Fruit fly (Drosophila melanogaster) whole organism, wandering third instar larva: ENCODE results near the gene CG46397.

Experiments
- Abd-B ChIP-seq: fragments of >200 bp; optimal IDR thresholded peaks from 2 replicates; lab custom pipeline; 2017; ENCODE audit warnings: missing biosample characterization, missing genetic modification characterization
- CG32264 ChIP-seq: fragments of 200-800 bp; sonication (Bioruptor generic); optimal IDR thresholded peaks from 2 replicates; lab custom pipeline; 2016; ENCODE audit warnings: missing biosample characterization, missing genetic modification characterization
- CG9705 ChIP-seq: fragments of 200-800 bp; sonication (Bioruptor generic); optimal IDR thresholded peaks from 2 replicates; lab custom pipeline; 2018; ENCODE audit warnings: missing biosample characterization, mild to moderate bottlenecking, missing genetic modification characterization
- CrebA ChIP-seq: fragments of 200-800 bp; sonication (Bioruptor generic); optimal IDR thresholded peaks from 2 replicates; lab custom pipeline; 2016; ENCODE audit warnings: missing biosample characterization, mild to moderate bottlenecking, missing genetic modification characterization, borderline replicate concordance
- Dfd ChIP-seq: fragments of >200 bp; optimal IDR thresholded peaks from 2 replicates; lab custom pipeline; 2017; ENCODE audit warnings: missing biosample characterization, missing genetic modification characterization
- Dif ChIP-seq: fragments of 200-275, 200-300 bp; sonication (Bioruptor generic); optimal IDR thresholded peaks from 2 replicates; lab custom pipeline; 2018; ENCODE audit warnings: missing biosample characterization, missing genetic modification characterization; ENCODE audit not compliant: partially characterized antibody
- GATAd ChIP-seq: sonication (Bioruptor generic); optimal IDR thresholded peaks from 2 replicates; lab custom pipeline; 2016; ENCODE audit warnings: missing biosample characterization, missing genetic modification characterization
- HLH106 ChIP-seq: fragments of 200-800 bp; optimal IDR thresholded peaks from 3 replicates; lab custom pipeline; 2019; ENCODE audit warnings: missing biosample characterization, mild to moderate bottlenecking, missing genetic modification characterization, moderate library complexity
- Hnf4 ChIP-seq: fragments of 200-800 bp; sonication (Bioruptor generic); optimal IDR thresholded peaks from 2 replicates; lab custom pipeline; 2016; ENCODE audit warnings: missing biosample characterization, mild to moderate bottlenecking, missing genetic modification characterization
- Hr78 ChIP-seq: fragments of >200 bp; optimal IDR thresholded peaks from 2 replicates; lab custom pipeline; 2017; ENCODE audit warnings: missing biosample characterization, missing genetic modification characterization
- Hr83 ChIP-seq: fragments of 200-300 bp; sonication (Bioruptor generic); optimal IDR thresholded peaks from 2 replicates; lab custom pipeline; 2016; ENCODE audit warnings: missing biosample characterization, mild to moderate bottlenecking, missing genetic modification characterization, moderate library complexity; ENCODE audit not compliant: poor library complexity, severe bottlenecking
- Jra ChIP-seq: sonication (Bioruptor generic); optimal IDR thresholded peaks from 2 replicates; lab custom pipeline; 2016; ENCODE audit warnings: missing biosample characterization, missing genetic modification characterization
- Mio ChIP-seq: sonication (Bioruptor generic); optimal IDR thresholded peaks from 2 replicates; lab custom pipeline; 2016; ENCODE audit warnings: missing biosample characterization, missing genetic modification characterization
- Myc ChIP-seq: fragments of >200 bp; optimal IDR thresholded peaks from 2 replicates; lab custom pipeline; 2017
- N ChIP-seq: fragments of >200 bp; optimal IDR thresholded peaks from 2 replicates; lab custom pipeline; 2018; ENCODE audit warnings: missing biosample characterization, missing external identifiers, missing genetic modification characterization
- OdsH ChIP-seq: fragments of 200-800 bp; sonication (Bioruptor generic); optimal IDR thresholded peaks from 2 replicates; lab custom pipeline; 2016; ENCODE audit warnings: missing biosample characterization, mild to moderate bottlenecking, missing genetic modification characterization
- Rel ChIP-seq, 2 experiments: fragments of 200-800 bp; sonication (Bioruptor generic) in 1 of 2; optimal IDR thresholded peaks; 2 replicates in 1 of 2; 3 replicates in 1 of 2; lab custom pipeline; 2016 to 2019; ENCODE audit warnings: mild to moderate bottlenecking in 2 of 2, missing biosample characterization in 2 of 2, missing genetic modification characterization in 2 of 2, moderate library complexity in 1 of 2
- Sp1 ChIP-seq: fragments of 200-800 bp; sonication (Bioruptor generic); optimal IDR thresholded peaks from 3 replicates; lab custom pipeline; 2019; ENCODE audit warnings: missing biosample characterization, mild to moderate bottlenecking, missing genetic modification characterization, moderate library complexity
- Vsx2 ChIP-seq: fragments of 200-300, 225-300 bp; sonication (Bioruptor generic); optimal IDR thresholded peaks from 2 replicates; lab custom pipeline; 2018; ENCODE audit warnings: missing biosample characterization, missing genetic modification characterization; ENCODE audit not compliant: partially characterized antibody
- br ChIP-seq: fragments of 200-800 bp; sonication (Bioruptor generic); optimal IDR thresholded peaks from 2 replicates; lab custom pipeline; 2016; ENCODE audit warnings: missing biosample characterization, missing genetic modification characterization
- brk ChIP-seq: fragments of 200-800 bp; sonication (Bioruptor generic); optimal IDR thresholded peaks from 2 replicates; lab custom pipeline; 2016; ENCODE audit warnings: missing biosample characterization, mild to moderate bottlenecking, missing genetic modification characterization
- dl ChIP-seq, 2 experiments: fragments of 175-275, 200-275 bp in 1 of 2; fragments of 200-275 bp in 1 of 2; sonication (Bioruptor generic); optimal IDR thresholded peaks; lab custom pipeline; 2018; ENCODE audit warnings: mild to moderate bottlenecking in 2 of 2, missing biosample characterization in 2 of 2, missing genetic modification characterization in 2 of 2, moderate library complexity in 2 of 2; ENCODE audit not compliant: partially characterized antibody in 2 of 2, insufficient read depth in 1 of 2
- dmrt93B ChIP-seq: fragments of 200-800 bp; sonication (Bioruptor generic); optimal IDR thresholded peaks from 2 replicates; lab custom pipeline; 2018; ENCODE audit warnings: missing biosample characterization, mild to moderate bottlenecking, missing genetic modification characterization
- dsf ChIP-seq: sonication (Bioruptor generic); optimal IDR thresholded peaks from 2 replicates; lab custom pipeline; 2016; ENCODE audit warnings: missing biosample characterization, missing genetic modification characterization, borderline replicate concordance
- ey ChIP-seq: fragments of 200-800 bp; sonication (Bioruptor generic); optimal IDR thresholded peaks from 2 replicates; lab custom pipeline; 2016; ENCODE audit warnings: missing biosample characterization, missing genetic modification characterization
- foxo ChIP-seq, 2 experiments: fragments of 200-800 bp; sonication (Bioruptor generic); optimal IDR thresholded peaks; 2 replicates in 1 of 2; 3 replicates in 1 of 2; lab custom pipeline; 2016 to 2017; ENCODE audit warnings: missing biosample characterization in 2 of 2, missing genetic modification characterization in 2 of 2
- fru ChIP-seq: fragments of 200-800 bp; sonication (Bioruptor generic); optimal IDR thresholded peaks from 3 replicates; lab custom pipeline; 2016; ENCODE audit warnings: missing biosample characterization, mild to moderate bottlenecking, missing genetic modification characterization
- h ChIP-seq: fragments of 200-800 bp; sonication (Bioruptor generic); optimal IDR thresholded peaks from 3 replicates; lab custom pipeline; 2016; ENCODE audit warnings: missing biosample characterization, mild to moderate bottlenecking, missing genetic modification characterization
- jim ChIP-seq: fragments of 175-275, 200-325 bp; sonication (Bioruptor generic); optimal IDR thresholded peaks from 2 replicates; lab custom pipeline; 2016; ENCODE audit warnings: missing biosample characterization, mild to moderate bottlenecking, missing genetic modification characterization
- lola ChIP-seq: fragments of >200 bp; optimal IDR thresholded peaks from 2 replicates; lab custom pipeline; 2017; ENCODE audit warnings: missing biosample characterization, missing genetic modification characterization
- pan ChIP-seq: fragments of >200 bp; optimal IDR thresholded peaks from 2 replicates; lab custom pipeline; 2017
- psq ChIP-seq: fragments of 200-800 bp; sonication (Bioruptor generic); optimal IDR thresholded peaks from 3 replicates; lab custom pipeline; 2017; ENCODE audit warnings: missing biosample characterization, mild to moderate bottlenecking, missing genetic modification characterization, moderate library complexity
- rgr ChIP-seq: fragments of 200-800 bp; sonication (Bioruptor generic); optimal IDR thresholded peaks from 3 replicates; lab custom pipeline; 2016; ENCODE audit warnings: missing biosample characterization, mild to moderate bottlenecking, missing genetic modification characterization
- sage ChIP-seq: fragments of 200-800 bp; sonication (Bioruptor generic); optimal IDR thresholded peaks from 2 replicates; lab custom pipeline; 2016; ENCODE audit warnings: missing biosample characterization, mild to moderate bottlenecking, missing genetic modification characterization
- sv ChIP-seq: fragments of 200-800 bp; sonication (Bioruptor generic); optimal IDR thresholded peaks from 3 replicates; lab custom pipeline; 2016; ENCODE audit warnings: missing biosample characterization, missing genetic modification characterization
- tai ChIP-seq: sonication (Bioruptor generic); optimal IDR thresholded peaks from 2 replicates; lab custom pipeline; 2016; ENCODE audit warnings: missing biosample characterization, missing genetic modification characterization
- usp ChIP-seq: fragments of >200 bp; optimal IDR thresholded peaks from 2 replicates; lab custom pipeline; 2017; ENCODE audit warnings: missing biosample characterization, missing genetic modification characterization
- woc ChIP-seq: sonication (Bioruptor generic); optimal IDR thresholded peaks from 2 replicates; lab custom pipeline; 2016; ENCODE audit warnings: missing biosample characterization, mild to moderate bottlenecking, missing genetic modification characterization

CG46397 gene

DNA sequence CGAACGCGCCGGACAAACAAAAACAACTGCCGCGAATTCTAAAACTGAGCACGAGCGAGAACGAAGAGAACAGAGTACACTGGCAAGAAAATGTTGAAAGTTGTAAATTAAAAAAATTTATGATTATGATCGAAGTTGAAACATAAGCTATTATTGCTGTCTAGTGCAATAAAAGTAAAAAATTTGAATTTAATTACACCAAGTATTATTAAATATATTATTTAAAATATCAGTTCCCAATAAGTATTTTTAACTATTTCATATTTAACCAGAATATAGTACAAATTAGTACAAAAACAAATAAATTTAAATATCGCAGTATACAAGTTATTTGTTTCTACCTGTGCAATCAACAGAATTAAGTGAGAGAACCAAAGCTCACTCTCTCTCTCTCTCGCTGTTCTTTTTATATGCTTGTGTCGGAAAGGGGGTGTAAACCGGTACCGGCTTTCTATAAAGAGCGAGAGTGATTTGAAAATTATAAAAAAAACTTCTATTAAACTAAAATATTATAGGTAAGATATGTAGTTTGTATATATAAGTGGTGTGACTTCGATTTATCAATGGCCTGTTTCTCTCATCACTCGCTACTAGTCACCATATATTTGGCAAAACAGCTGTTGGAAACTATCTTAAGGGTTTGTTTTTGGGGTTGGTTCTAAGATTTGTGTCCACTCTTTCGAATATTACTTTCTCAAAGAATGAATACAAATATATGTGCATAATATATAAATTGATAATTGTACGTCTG, 4.3 kb downstream of the CG46397 start, which contains the start of gene C1GalTA:
TSS of gene C1GalTA (minus strand) at position 33 of the 751 bp plus-strand sequence.
- TF ChIP-seq CG9705 (GFP tag; lab: Kevin White, UChicago): peak; percentile 92
- TF ChIP-seq tai: peak; percentile 41
- TF ChIP-seq Abd-B (GFP tag; lab: Kevin White, UChicago): no peak
- peak; percentile 81 for TF ChIP-seq br (GFP tag; lab: Kevin White, UChicago)
- TF ChIP-seq usp (GFP tag; lab: Kevin White, UChicago): no peak
- TF ChIP-seq dl (GFP tag; optimal IDR thresholded peaks at IDR 0.05; lab: Kevin White, UChicago; ENCODE audit: insufficient read depth in 1 of 2, partially characterized antibody in 2 of 2): peak; percentile 36 to 42
- TF ChIP-seq brk (GFP tag; lab: Kevin White, UChicago): peak; percentile 88
- TF ChIP-seq jim (GFP tag; lab: Kevin White, UChicago): no peak
- peak; percentile 87 for TF ChIP-seq sv (GFP tag; lab: Kevin White, UChicago)
- no peak for TF ChIP-seq CG32264 (GFP tag; lab: Kevin White, UChicago)
- peak; percentile 83 for TF ChIP-seq Hnf4 (GFP tag; lab: Kevin White, UChicago)
- no peak for TF ChIP-seq lola
- no peak for TF ChIP-seq Hr78 (GFP tag; lab: Kevin White, UChicago)
- TF ChIP-seq Hr83 (GFP tag; lab: Kevin White, UChicago): no peak
- TF ChIP-seq GATAd (GFP tag; lab: Kevin White, UChicago): no peak
- TF ChIP-seq dmrt93B (GFP tag; lab: Kevin White, UChicago): peak; percentile 96
- peak; percentile 29 for TF ChIP-seq sage
- no peak for TF ChIP-seq Mio (GFP tag; lab: Kevin White, UChicago)
- TF ChIP-seq rgr (GFP tag; lab: Kevin White, UChicago): peak; percentile 96
- peak; percentile 80 for TF ChIP-seq Dfd (GFP tag; lab: Kevin White, UChicago)
- TF ChIP-seq ey (GFP tag; lab: Kevin White, UChicago): peak; percentile 69
- peak; percentile 88 for TF ChIP-seq fru (GFP tag; lab: Kevin White, UChicago)
- TF ChIP-seq h: peak; percentile 88
- TF ChIP-seq OdsH (GFP tag; lab: Kevin White, UChicago): peak; percentile 98
- peak; percentile 99 for TF ChIP-seq Sp1
- peak; percentile 99 for TF ChIP-seq HLH106 (tag; lab: Kevin White, UChicago)
- peak; percentile 69 for TF ChIP-seq woc (GFP tag; lab: Kevin White, UChicago)
- TF ChIP-seq pan (lab: Kevin White, UChicago): no peak
- TF ChIP-seq Jra (GFP tag; lab: Kevin White, UChicago): peak; percentile 36
- peak; percentile 65 for TF ChIP-seq Rel (GFP tag; optimal IDR thresholded peaks at IDR 0.05; lab: Kevin White, UChicago)
- peak; percentile 90 for TF ChIP-seq Rel (tag; optimal IDR thresholded peaks at IDR 0.05; lab: Kevin White, UChicago)
- no peak for TF ChIP-seq CrebA (GFP tag; lab: Kevin White, UChicago)
- TF ChIP-seq Vsx2 (GFP tag; lab: Kevin White, UChicago): no peak
- no peak for TF ChIP-seq Myc (lab: Kevin White, UChicago)
- TF ChIP-seq Dif (GFP tag; lab: Kevin White, UChicago): peak; percentile 70
- no peak for TF ChIP-seq dsf (GFP tag; lab: Kevin White, UChicago)
- peak; percentile 96 for TF ChIP-seq psq (GFP tag; lab: Kevin White, UChicago)
- TF ChIP-seq N (GFP tag; lab: Kevin White, UChicago): no peak
- peak in 1 of 2 experiments; percentile 98 for TF ChIP-seq foxo (GFP tag; optimal IDR thresholded peaks at IDR 0.05; lab: Kevin White, UChicago)
